Fruit fly (Drosophila melanogaster): Measurements from ENCODE around the gene CG2258.

Gene CG2258

DNA sequence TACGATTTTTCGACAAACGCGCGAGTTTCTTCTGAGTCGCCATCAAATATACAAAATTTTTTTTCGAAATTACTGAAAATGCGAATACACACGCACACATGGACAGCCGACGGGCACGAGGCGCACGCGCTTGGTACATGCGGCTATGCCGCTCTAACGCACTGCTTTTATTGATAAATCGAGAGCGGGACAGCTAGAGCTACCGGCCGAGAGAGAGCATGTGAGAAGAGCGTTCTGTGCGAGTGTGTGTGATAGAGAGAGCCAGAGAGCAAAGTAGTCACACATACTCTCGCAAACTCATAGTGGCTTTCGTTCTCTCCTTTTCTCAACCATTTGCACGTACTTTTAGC, 41.0 kb downstream of the CG2258 start (continued):
- TF ChIP-seq Nf-YA (GFP tag; IDR thresholded peaks at IDR 0.05), result no peak
- no peak for TF ChIP-seq dmrt11E (tag; optimal IDR thresholded peaks at IDR 0.05)
- no peak for TF ChIP-seq Vsx1 (GFP tag; optimal IDR thresholded peaks at IDR 0.05)
- TF ChIP-seq CG16813 (GFP tag; IDR thresholded peaks at IDR 0.05; ENCODE audit: partially characterized antibody), result no peak
- no peak for TF ChIP-seq Mes4 (GFP tag; optimal IDR thresholded peaks at IDR 0.05)
- peak; percentile 28 for TF ChIP-seq Nf-YC (tag; optimal IDR thresholded peaks at IDR 0.05)
- TF ChIP-seq CG33213 (GFP tag; optimal IDR thresholded peaks at IDR 0.05), result no peak
- TF ChIP-seq Hand (GFP tag; optimal IDR thresholded peaks at IDR 0.05), result no peak
- no peak for TF ChIP-seq slou (GFP tag; optimal IDR thresholded peaks at IDR 0.05)
- TF ChIP-seq Spps (tag; optimal IDR thresholded peaks at IDR 0.05), result no peak
- peak; percentile 2 for TF ChIP-seq CG4707 (GFP tag; optimal IDR thresholded peaks at IDR 0.05)
- no peak for TF ChIP-seq aop (GFP tag; IDR thresholded peaks at IDR 0.05)
- no peak for TF ChIP-seq cas (GFP tag; IDR thresholded peaks at IDR 0.05)
- TF ChIP-seq CG1832 (GFP tag; optimal IDR thresholded peaks at IDR 0.05), result peak; percentile 98
- no peak for TF ChIP-seq Hr3 (GFP tag; optimal IDR thresholded peaks at IDR 0.05)
- no peak for TF ChIP-seq jing (GFP tag; optimal IDR thresholded peaks at IDR 0.05)
- TF ChIP-seq CG14050 (GFP tag; IDR thresholded peaks at IDR 0.05), result no peak
- no peak for TF ChIP-seq CG10209 (GFP tag; optimal IDR thresholded peaks at IDR 0.05)
- TF ChIP-seq CG14014 (GFP tag; IDR thresholded peaks at IDR 0.05), result no peak

DNA sequence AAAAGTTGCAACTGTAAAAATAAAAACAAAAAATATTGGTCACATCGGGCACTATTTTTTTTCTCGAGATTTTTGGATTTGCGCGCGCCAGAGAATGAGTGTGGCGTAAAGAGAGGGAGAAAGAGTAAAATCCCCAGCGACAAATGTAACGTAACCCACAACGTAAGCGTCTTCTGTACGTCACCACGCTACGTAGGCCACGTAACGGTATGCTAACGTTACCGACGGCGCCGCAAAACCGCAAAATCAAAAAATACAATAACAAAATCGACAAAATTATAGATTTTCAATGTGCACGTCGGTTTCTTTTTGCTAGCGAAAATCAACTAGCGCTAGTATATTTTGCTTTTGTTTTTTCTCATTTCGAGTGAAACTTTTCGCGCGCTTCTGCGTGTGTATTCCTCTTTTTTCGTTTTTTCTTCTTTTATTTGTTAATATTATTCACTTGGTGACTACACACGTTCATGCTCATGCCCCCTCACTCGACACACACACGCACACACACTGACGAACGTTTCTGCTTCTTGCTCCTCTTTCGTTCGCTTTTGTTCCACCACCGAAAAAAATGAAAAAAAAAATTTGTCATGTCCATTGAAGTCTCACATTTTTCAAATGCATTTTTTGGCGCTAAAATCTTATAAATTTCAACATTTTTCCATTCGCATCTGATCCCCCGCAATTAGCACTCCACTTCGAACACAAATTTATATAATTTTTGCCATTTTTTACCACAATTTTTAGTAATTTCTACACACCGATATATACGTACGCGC, 41.6 kb downstream of the CG2258 start:
- TF ChIP-seq sens (GFP tag) (peak; percentile 42), CG17385 (GFP tag; optimal IDR thresholded peaks at IDR 0.05) (peak; percentile 92), CG17359 (tag; optimal IDR thresholded peaks at IDR 0.05) (peak; percentile 22), Med (GFP tag) (peak; percentile 68), zfh1 (GFP tag; IDR thresholded peaks at IDR 0.05) (no peak), pfk (GFP tag; optimal IDR thresholded peaks at IDR 0.05) (no peak), CG17361 (GFP tag; IDR thresholded peaks at IDR 0.05) (0 out of 3 replicates have a peak, but pooled peaks have one; percentile 7), nerfin-1 (tag; optimal IDR thresholded peaks at IDR 0.05) (no peak), Jarid2 (GFP tag; optimal IDR thresholded peaks at IDR 0.05) (no peak), D (optimal IDR thresholded peaks at IDR 0.05) (no peak), D (GFP tag; optimal IDR thresholded peaks at IDR 0.05) (peak; percentile 3), CG12299 (tag; optimal IDR thresholded peaks at IDR 0.05) (peak; percentile 8), CG34422 (GFP tag; IDR thresholded peaks at IDR 0.05) (peak; percentile 40; the same call in 1 of the 3 replicates), Ssrp (tag; optimal IDR thresholded peaks at IDR 0.05) (no peak), YL-1 (GFP tag; optimal IDR thresholded peaks at IDR 0.05) (peak; percentile 42), CG32772 (GFP tag; IDR thresholded peaks at IDR 0.05) (no peak), Deaf1 (tag; optimal IDR thresholded peaks at IDR 0.05) (no peak), CG42726 (GFP tag; IDR thresholded peaks at IDR 0.05; ENCODE audit: partially characterized antibody) (no peak), CG2678 (tag; optimal IDR thresholded peaks at IDR 0.05) (peak; percentile 21), E2f2 (GFP tag; IDR thresholded peaks at IDR 0.05) (peak; percentile 46), Drgx (GFP tag; IDR thresholded peaks at IDR 0.05) (0 out of 2 replicates have a peak, but pooled peaks have one; percentile 19), CG17829 (tag; optimal IDR thresholded peaks at IDR 0.05) (no peak), eve (GFP tag; optimal IDR thresholded peaks at IDR 0.05) (peak in 1 of 2 experiments; percentile 29), CG9437 (GFP tag; optimal IDR thresholded peaks at IDR 0.05) (peak; percentile 99), CG3281 (GFP tag; optimal IDR thresholded peaks at IDR 0.05) (peak; percentile 0), CG13424 (tag; optimal IDR thresholded peaks at IDR 0.05) (peak; percentile 7), psq (GFP tag; optimal IDR thresholded peaks at IDR 0.05) (peak; percentile 20), bsh (GFP tag; optimal IDR thresholded peaks at IDR 0.05) (peak in 1 of 2 experiments; percentile 6), CG11398 (GFP tag; optimal IDR thresholded peaks at IDR 0.05) (no peak), Trl (optimal IDR thresholded peaks at IDR 0.05) (peak; percentile 40 to 47), Trl (GFP tag; optimal IDR thresholded peaks at IDR 0.05) (no peak)

Data from whole organism, embryonic.